Worm (Caenorhabditis elegans) whole organism, young adult: Measurements from ENCODE around the gene cwp-1.

Experiments
- F33H1.4 ChIP-seq: fragments of 200-800 bp; sonication (Bioruptor generic); IDR thresholded peaks from 2 replicates; pipeline ENCODE4 v1.3.6; 2022; ENCODE audit warnings: missing genetic modification reagents, missing genetic modification characterization, missing compliant biosample characterization
- lin-54 ChIP-seq: fragments of 200-800 bp; sonication (Bioruptor generic); optimal IDR thresholded peaks from 2 replicates; lab custom pipeline; 2018; ENCODE audit warnings: mild to moderate bottlenecking, missing genetic modification characterization, missing compliant biosample characterization
- mel-28 ChIP-seq: sonication (generic microtip); optimal IDR thresholded peaks from 2 replicates; lab custom pipeline; 2016; ENCODE audit warnings: borderline replicate concordance, mild to moderate bottlenecking, missing genetic modification characterization, missing compliant biosample characterization
- ztf-6 ChIP-seq: fragments of 200-800 bp; sonication (Bioruptor generic); IDR thresholded peaks from 2 replicates; pipeline ENCODE4 v1.3.6; 2022; ENCODE audit warnings: missing genetic modification reagents, missing genetic modification characterization, missing compliant biosample characterization

Gene cwp-1

DNA sequence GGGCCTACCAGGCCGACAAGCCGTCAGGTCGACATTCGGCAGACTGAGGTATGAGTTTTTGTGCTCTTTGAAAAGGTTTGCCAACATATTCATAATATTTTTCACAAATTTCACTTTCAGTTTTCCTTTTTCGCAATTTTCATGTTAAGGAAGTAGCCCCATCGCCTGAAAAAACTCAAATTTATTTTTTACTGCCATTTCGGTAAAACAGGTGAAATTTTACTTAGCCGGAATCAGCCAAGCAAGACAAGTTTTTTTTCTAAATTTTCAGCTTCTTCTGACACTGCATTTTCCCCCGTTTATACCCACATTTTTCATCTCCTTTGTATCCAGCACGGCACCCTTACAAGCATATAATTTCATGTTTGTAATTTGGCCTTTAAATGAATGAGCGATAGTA, 49.5 kb downstream of the cwp-1 start, which contains the start of gene R02F11.11:
Gene R02F11.11 (plus strand): TSS at position 301 of the 400 bp plus-strand sequence.
- TF ChIP-seq lin-54 (GFP tag; lab: Kevin White, UChicago) (no peak), ztf-6 (GFP tag; lab: Robert Waterston, UW) (no peak), F33H1.4 (no peak), mel-28 (tag; lab: Kevin White, UChicago) (no peak)
